Fruit fly (Drosophila melanogaster) whole organism, embryonic: ENCODE results near the gene bmm.

Source experiments
- C15 ChIP-seq: fragments of 200-800 bp; sonication (Bioruptor generic); IDR thresholded peaks from 3 replicates; pipeline ENCODE4 v1.3.6; 2022; ENCODE audit warnings: missing biosample characterization, missing genetic modification characterization
- CG10267 ChIP-seq: fragments of 200-800 bp; sonication (Bioruptor generic); optimal IDR thresholded peaks from 2 replicates; lab custom pipeline; 2018; ENCODE audit warnings: missing biosample characterization, mild to moderate bottlenecking, missing genetic modification characterization, moderate library complexity
- CG10274 ChIP-seq: fragments of 200-800 bp; sonication (Bioruptor generic); optimal IDR thresholded peaks from 3 replicates; lab custom pipeline; 2017; ENCODE audit warnings: missing biosample characterization, mild to moderate bottlenecking, missing genetic modification characterization
- CG10654 ChIP-seq: fragments of 200-800 bp; sonication (Bioruptor generic); optimal IDR thresholded peaks from 2 replicates; lab custom pipeline; 2016; ENCODE audit warnings: missing biosample characterization, missing genetic modification characterization
- CG10979 ChIP-seq: fragments of 200-800 bp; sonication (Bioruptor generic); optimal IDR thresholded peaks from 2 replicates; lab custom pipeline; 2018; ENCODE audit warnings: missing biosample characterization, mild to moderate bottlenecking, missing genetic modification characterization, moderate library complexity
- CG12769 ChIP-seq: fragments of 200-800 bp; sonication (Bioruptor generic); optimal IDR thresholded peaks from 2 replicates; lab custom pipeline; 2019; ENCODE audit warnings: missing biosample characterization, mild to moderate bottlenecking, missing genetic modification characterization, moderate library complexity
- CG13424 ChIP-seq: fragments of 200-800 bp; sonication (Bioruptor generic); optimal IDR thresholded peaks from 2 replicates; lab custom pipeline; 2019; ENCODE audit warnings: missing biosample characterization, mild to moderate bottlenecking, missing genetic modification characterization, moderate library complexity
- CG16815 ChIP-seq: fragments of 200-800 bp; sonication (Bioruptor generic); optimal IDR thresholded peaks from 3 replicates; lab custom pipeline; 2017; ENCODE audit warnings: missing biosample characterization, mild to moderate bottlenecking, missing genetic modification characterization
- CG17612 ChIP-seq: fragments of 200-800 bp; sonication (Bioruptor generic); IDR thresholded peaks from 2 replicates; pipeline ENCODE4 v1.3.6; 2022; ENCODE audit warnings: missing biosample characterization, missing genetic modification characterization
- CG17802 ChIP-seq: fragments of 200-800 bp; sonication (Bioruptor generic); optimal IDR thresholded peaks from 2 replicates; lab custom pipeline; 2018; ENCODE audit warnings: missing biosample characterization, mild to moderate bottlenecking, missing genetic modification characterization, moderate library complexity
- CG18011 ChIP-seq: fragments of 200-800 bp; sonication (Bioruptor generic); optimal IDR thresholded peaks from 2 replicates; lab custom pipeline; 2017; ENCODE audit warnings: missing biosample characterization, missing genetic modification characterization, mild to moderate bottlenecking, moderate library complexity, missing genotype
- CG32532 ChIP-seq: fragments of 200-800 bp; sonication (Bioruptor generic); IDR thresholded peaks from 2 replicates; pipeline ENCODE4 v1.3.6; 2022; ENCODE audit warnings: missing biosample characterization, missing genetic modification characterization
- CG4707 ChIP-seq: fragments of 200-800 bp; sonication (Bioruptor generic); optimal IDR thresholded peaks from 2 replicates; lab custom pipeline; 2018; ENCODE audit warnings: missing biosample characterization, mild to moderate bottlenecking, missing genetic modification characterization, moderate library complexity
- CG4820 ChIP-seq: fragments of 200-800 bp; sonication (Bioruptor generic); optimal IDR thresholded peaks from 3 replicates; lab custom pipeline; 2016; ENCODE audit warnings: missing biosample characterization, missing genetic modification characterization
- CG4854 ChIP-seq: fragments of 200-800 bp; sonication (Bioruptor generic); optimal IDR thresholded peaks from 2 replicates; lab custom pipeline; 2016; ENCODE audit warnings: missing biosample characterization, missing genetic modification characterization, inconsistent platforms
- CG6254 ChIP-seq: fragments of 200-800 bp; sonication (Bioruptor generic); optimal IDR thresholded peaks from 3 replicates; lab custom pipeline; 2017; ENCODE audit warnings: mild to moderate bottlenecking, missing biosample characterization, missing genetic modification reagents, missing genetic modification characterization
- CG6683 ChIP-seq: fragments of 200-800 bp; sonication (Bioruptor generic); optimal IDR thresholded peaks from 2 replicates; lab custom pipeline; 2017; ENCODE audit warnings: missing biosample characterization, mild to moderate bottlenecking, missing genetic modification characterization, missing genetic modification reagents
- CG6813 ChIP-seq: fragments of 200-800 bp; sonication (Bioruptor generic); optimal IDR thresholded peaks from 2 replicates; lab custom pipeline; 2017; ENCODE audit warnings: missing biosample characterization, missing genetic modification characterization, mild to moderate bottlenecking, moderate library complexity, missing genetic modification reagents
- CG8359 ChIP-seq: fragments of 200-800 bp; sonication (Bioruptor generic); optimal IDR thresholded peaks from 2 replicates; lab custom pipeline; 2017; ENCODE audit warnings: missing biosample characterization, mild to moderate bottlenecking, missing genetic modification characterization, borderline replicate concordance
- CG8924 ChIP-seq: fragments of 200-800 bp; optimal IDR thresholded peaks from 3 replicates; lab custom pipeline; 2019; ENCODE audit warnings: missing biosample characterization, mild to moderate bottlenecking, missing genetic modification characterization, moderate library complexity
- Chrac-16 ChIP-seq: fragments of 200-800 bp; sonication (Bioruptor generic); optimal IDR thresholded peaks from 3 replicates; lab custom pipeline; 2016; ENCODE audit warnings: missing biosample characterization, missing genetic modification characterization
- CrebB ChIP-seq: fragments of 200-800 bp; sonication (Bioruptor generic); optimal IDR thresholded peaks from 3 replicates; lab custom pipeline; 2018; ENCODE audit warnings: missing biosample characterization, mild to moderate bottlenecking, missing genetic modification characterization
- Hey ChIP-seq: fragments of 200-800 bp; sonication (Bioruptor generic); optimal IDR thresholded peaks from 3 replicates; lab custom pipeline; 2018; ENCODE audit warnings: missing biosample characterization, mild to moderate bottlenecking, missing genetic modification characterization
- Hsf ChIP-seq: fragments of 200-800 bp; sonication (Bioruptor generic); optimal IDR thresholded peaks from 3 replicates; lab custom pipeline; 2016; ENCODE audit warnings: missing biosample characterization, missing genetic modification characterization
- Lpt ChIP-seq: fragments of >200 bp; optimal IDR thresholded peaks from 2 replicates; lab custom pipeline; 2018; ENCODE audit warnings: missing biosample characterization, missing genetic modification characterization
- Mad ChIP-seq: fragments of 200-800 bp; sonication (Bioruptor generic); optimal IDR thresholded peaks from 2 replicates; lab custom pipeline; 2016; ENCODE audit warnings: missing biosample characterization, missing genetic modification characterization
- Nf-YA ChIP-seq: fragments of 200-800 bp; sonication (Bioruptor generic); IDR thresholded peaks from 2 replicates; pipeline ENCODE4 v1.3.6; 2022; ENCODE audit warnings: missing biosample characterization, missing genetic modification characterization
- Sin3A ChIP-seq: fragments of >200 bp; optimal IDR thresholded peaks from 2 replicates; lab custom pipeline; 2018
- Sox102F ChIP-seq: fragments of 200-800 bp; sonication (Bioruptor generic); optimal IDR thresholded peaks from 2 replicates; lab custom pipeline; 2018; ENCODE audit warnings: missing biosample characterization, mild to moderate bottlenecking, missing genetic modification characterization, moderate library complexity
- Sry-β ChIP-seq: fragments of 200-800 bp; sonication (Bioruptor generic); optimal IDR thresholded peaks from 2 replicates; lab custom pipeline; 2018; ENCODE audit warnings: missing biosample characterization, mild to moderate bottlenecking, missing genetic modification characterization, moderate library complexity
- ab ChIP-seq: fragments of 200-800 bp; sonication (Bioruptor generic); optimal IDR thresholded peaks from 2 replicates; lab custom pipeline; 2016; ENCODE audit warnings: missing biosample characterization, missing genetic modification characterization
- bowl ChIP-seq: fragments of 200-800 bp; sonication (Bioruptor generic); IDR thresholded peaks from 2 replicates; pipeline ENCODE4 v1.3.6; 2022; ENCODE audit warnings: missing biosample characterization, missing genetic modification characterization
- gfzf ChIP-seq: fragments of 200-800 bp; sonication (Bioruptor generic); optimal IDR thresholded peaks from 2 replicates; lab custom pipeline; 2016; ENCODE audit warnings: missing biosample characterization, mild to moderate bottlenecking, missing genetic modification characterization, moderate library complexity
- gsb ChIP-seq: fragments of 200-800 bp; sonication (Bioruptor generic); IDR thresholded peaks from 2 replicates; pipeline ENCODE4 v1.3.6; 2022; ENCODE audit warnings: missing biosample characterization, missing genetic modification characterization
- her ChIP-seq: fragments of 200-800 bp; sonication (Bioruptor generic); optimal IDR thresholded peaks from 2 replicates; lab custom pipeline; 2016; ENCODE audit warnings: missing biosample characterization, missing genetic modification characterization
- hth ChIP-seq: fragments of >200 bp; optimal IDR thresholded peaks from 2 replicates; lab custom pipeline; 2017; ENCODE audit warnings: inconsistent platforms
- klu ChIP-seq: fragments of 200-800 bp; sonication (Bioruptor generic); IDR thresholded peaks from 2 replicates; pipeline ENCODE4 v1.3.6; 2022; ENCODE audit warnings: missing biosample characterization, missing genetic modification characterization
- mam ChIP-seq: fragments of 200-800 bp; sonication (Bioruptor generic); optimal IDR thresholded peaks from 3 replicates; lab custom pipeline; 2016; ENCODE audit warnings: missing biosample characterization, missing genetic modification characterization
- mld ChIP-seq: fragments of 200-800 bp; sonication (Bioruptor generic); IDR thresholded peaks from 3 replicates; pipeline ENCODE4 v1.3.6; 2022; ENCODE audit warnings: missing biosample characterization, missing genetic modification characterization; ENCODE audit not compliant: partially characterized antibody
- pan ChIP-seq, 4 experiments: fragments of >200 bp in 3 of 4; fragments of 200-800 bp in 1 of 4; sonication (Bioruptor generic) in 1 of 4; optimal IDR thresholded peaks in 3 of 4; IDR thresholded peaks in 1 of 4; 2 replicates each; pipeline versions ENCODE4 v1.3.6 to Lab custom; 2017 to 2022; ENCODE audit warnings: missing biosample characterization in 2 of 4, missing genetic modification characterization in 2 of 4, mixed read lengths in 1 of 4
- scrt ChIP-seq: fragments of 200-800 bp; sonication (Bioruptor generic); optimal IDR thresholded peaks from 2 replicates; lab custom pipeline; 2018; ENCODE audit warnings: missing biosample characterization, mild to moderate bottlenecking, missing genetic modification characterization, moderate library complexity
- ssp ChIP-seq: fragments of 200-800 bp; sonication (Bioruptor generic); IDR thresholded peaks from 2 replicates; pipeline ENCODE4 v1.3.6; 2022; ENCODE audit warnings: missing biosample characterization, missing genetic modification characterization
- stc ChIP-seq: fragments of 200-800 bp; sonication (Bioruptor generic); IDR thresholded peaks from 2 replicates; pipeline ENCODE4 v1.3.6; 2022; ENCODE audit warnings: missing biosample characterization, missing genetic modification characterization
- tgo ChIP-seq: fragments of 200-800 bp; sonication (Bioruptor generic); IDR thresholded peaks from 3 replicates; pipeline ENCODE4 v1.3.6; 2022; ENCODE audit warnings: missing biosample characterization, missing genetic modification characterization
- tio ChIP-seq: fragments of 200-800 bp; sonication (Bioruptor generic); optimal IDR thresholded peaks from 2 replicates; lab custom pipeline; 2017; ENCODE audit warnings: missing biosample characterization, missing genetic modification characterization, inconsistent platforms
- vfl ChIP-seq: fragments of 200-800 bp; sonication (Bioruptor generic); optimal IDR thresholded peaks from 2 replicates; lab custom pipeline; 2016; ENCODE audit warnings: missing biosample characterization, missing genetic modification characterization
- wdn ChIP-seq: fragments of 200-800 bp; sonication (Bioruptor generic); IDR thresholded peaks from 2 replicates; pipeline ENCODE4 v1.3.6; 2022; ENCODE audit warnings: missing biosample characterization, missing genetic modification characterization
- zen2 ChIP-seq: fragments of 200-800 bp; sonication (Bioruptor generic); IDR thresholded peaks from 3 replicates; pipeline ENCODE4 v1.3.6; 2022; ENCODE audit warnings: missing biosample characterization, missing genetic modification characterization; ENCODE audit not compliant: partially characterized antibody

bmm gene

dm6 chr3L:14757464-14758384 lies 28.5 kb downstream of the bmm start, which contains the start of gene CG42507 (continued):
- TF ChIP-seq pan (optimal IDR thresholded peaks at IDR 0.05; lab: Kevin White, UChicago): no peak
- TF ChIP-seq pan (GFP tag; optimal IDR thresholded peaks at IDR 0.05 in 1 of 2, IDR thresholded peaks at IDR 0.05 in 1 of 2): peak in 1 of 2 experiments; percentile 41
- no peak for TF ChIP-seq Chrac-16 (GFP tag; lab: Kevin White, UChicago)
- TF ChIP-seq CG8924 (tag; lab: Kevin White, UChicago): peak; percentile 50
- TF ChIP-seq Sin3A: no peak
- no peak for TF ChIP-seq Mad
- TF ChIP-seq hth: no peak
- peak; percentile 85; the same call in 1 of the 2 replicates for TF ChIP-seq wdn
- peak; percentile 61 for TF ChIP-seq scrt (GFP tag; lab: Kevin White, UChicago)
- no peak for TF ChIP-seq Lpt
- no peak for TF ChIP-seq tgo (GFP tag; lab: Robert Waterston, UW)
- peak; percentile 20 for TF ChIP-seq CG8359 (GFP tag; lab: Kevin White, UChicago)
- peak; percentile 33 for TF ChIP-seq CG13424 (tag; lab: Kevin White, UChicago)
- TF ChIP-seq stc (GFP tag; lab: Robert Waterston, UW): peak; percentile 12; the same call in 1 of the 2 replicates
- peak; percentile 45 for TF ChIP-seq CG6254 (GFP tag; lab: Kevin White, UChicago)
- TF ChIP-seq ab (GFP tag; lab: Kevin White, UChicago): no peak
- 0 out of 2 replicates have a peak, but pooled peaks have one; percentile 20 for TF ChIP-seq Nf-YA
- TF ChIP-seq vfl (GFP tag; lab: Kevin White, UChicago): no peak
- TF ChIP-seq gfzf: no peak
- TF ChIP-seq CG4854 (GFP tag; lab: Kevin White, UChicago): no peak
- TF ChIP-seq CG16815 (GFP tag; lab: Kevin White, UChicago): no peak
- no peak for TF ChIP-seq bowl (GFP tag; lab: Robert Waterston, UW)
- no peak for TF ChIP-seq gsb (GFP tag; lab: Robert Waterston, UW)
- TF ChIP-seq CG17612: no peak
- TF ChIP-seq C15 (GFP tag; lab: Robert Waterston, UW): no peak
- peak; percentile 57 for TF ChIP-seq CG6813 (GFP tag; lab: Kevin White, UChicago)
- no peak for TF ChIP-seq Sox102F
- TF ChIP-seq CG4707 (GFP tag; lab: Kevin White, UChicago): peak; percentile 46
- no peak for TF ChIP-seq klu (GFP tag; lab: Robert Waterston, UW)
- peak; percentile 54 for TF ChIP-seq Hey (tag; lab: Kevin White, UChicago)
- no peak for TF ChIP-seq ssp (GFP tag; lab: Robert Waterston, UW)
- no peak for TF ChIP-seq Sry-β (GFP tag; lab: Kevin White, UChicago)
- no peak for TF ChIP-seq CG10654
- no peak for TF ChIP-seq CG10979 (tag; lab: Kevin White, UChicago)
- no peak for TF ChIP-seq tio (GFP tag; lab: Kevin White, UChicago)
- TF ChIP-seq zen2 (GFP tag; lab: Robert Waterston, UW): 0 out of 3 replicates have a peak, but pooled peaks have one; percentile 51
- TF ChIP-seq mam (GFP tag; lab: Kevin White, UChicago): no peak
- peak; percentile 45; the same call in 1 of the 2 replicates for TF ChIP-seq CG32532 (GFP tag; lab: Robert Waterston, UW)
- TF ChIP-seq mld (GFP tag; lab: Robert Waterston, UW): no peak
- TF ChIP-seq CG18011 (GFP tag; lab: Kevin White, UChicago): no peak
- peak; percentile 3 for TF ChIP-seq her
- no peak for TF ChIP-seq CG6683 (GFP tag; lab: Kevin White, UChicago)
- TF ChIP-seq CrebB (tag; lab: Kevin White, UChicago): peak; percentile 76
- TF ChIP-seq CG4820 (GFP tag; lab: Kevin White, UChicago): no peak
- no peak for TF ChIP-seq CG10267 (tag; lab: Kevin White, UChicago)
- peak; percentile 73 for TF ChIP-seq CG12769 (tag; lab: Kevin White, UChicago)
- no peak for TF ChIP-seq CG17802
- TF ChIP-seq Hsf (GFP tag; lab: Kevin White, UChicago): no peak
- no peak for TF ChIP-seq CG10274 (GFP tag; lab: Kevin White, UChicago)
